Fruit fly (Drosophila melanogaster): ENCODE results near the gene Osi5.

- TF ChIP-seq CG14860 (GFP tag; IDR thresholded peaks at IDR 0.05; ENCODE audit: partially characterized antibody) = no peak
- no peak for TF ChIP-seq CG31224 (GFP tag; IDR thresholded peaks at IDR 0.05)
- TF ChIP-seq HLH4C (GFP tag; IDR thresholded peaks at IDR 0.05; ENCODE audit: partially characterized antibody) = no peak
- no peak for TF ChIP-seq CG10147 (GFP tag; optimal IDR thresholded peaks at IDR 0.05)
- no peak for TF ChIP-seq CG8478 (optimal IDR thresholded peaks at IDR 0.05)
- no peak for TF ChIP-seq Tbp (GFP tag; optimal IDR thresholded peaks at IDR 0.05)
- TF ChIP-seq CG8290 (GFP tag; optimal IDR thresholded peaks at IDR 0.05) = no peak
- peak in 1 of 2 experiments; percentile 15 for TF ChIP-seq CG8290 (tag; optimal IDR thresholded peaks at IDR 0.05)
- no peak for TF ChIP-seq trh (GFP tag; optimal IDR thresholded peaks at IDR 0.05)
- TF ChIP-seq CG10462 (GFP tag; optimal IDR thresholded peaks at IDR 0.05) = no peak
- TF ChIP-seq ase (GFP tag; IDR thresholded peaks at IDR 0.05) = no peak
Measured at dm6 chr3R:6203000-6203399, 24.3 kb upstream of the Osi5 start.

Data from whole organism, embryonic.